Fruit fly (Drosophila melanogaster) whole organism, embryonic: ENCODE measurements around the gene CG14034.
A peak's percentile ranks its signal among the peaks of the same experiment; 100 is the strongest.

Source experiments
- Abd-B ChIP-seq: fragments of 200-800 bp; sonication (Bioruptor generic); optimal IDR thresholded peaks from 2 replicates; lab custom pipeline; 2018; ENCODE audit warnings: missing biosample characterization, mild to moderate bottlenecking, missing genetic modification characterization, moderate library complexity
- Atf-2 ChIP-seq: fragments of 200-800 bp; sonication (Bioruptor generic); optimal IDR thresholded peaks from 2 replicates; lab custom pipeline; 2016; ENCODE audit warnings: missing biosample characterization, missing genetic modification characterization
- CG10147 ChIP-seq: fragments of 200-800 bp; sonication (Bioruptor generic); optimal IDR thresholded peaks from 2 replicates; lab custom pipeline; 2019; ENCODE audit warnings: missing biosample characterization, mild to moderate bottlenecking, missing genetic modification characterization, moderate library complexity
- CG14860 ChIP-seq: fragments of 200-800 bp; sonication (Bioruptor generic); IDR thresholded peaks from 3 replicates; pipeline ENCODE4 v1.3.6; 2022; ENCODE audit warnings: missing biosample characterization, missing genetic modification characterization; ENCODE audit not compliant: partially characterized antibody
- CG1529 ChIP-seq: fragments of 200-800 bp; sonication (Bioruptor generic); optimal IDR thresholded peaks from 3 replicates; lab custom pipeline; 2018; ENCODE audit warnings: missing biosample characterization, missing genetic modification characterization
- CG17186 ChIP-seq: fragments of 200-800 bp; sonication (Bioruptor generic); optimal IDR thresholded peaks from 3 replicates; lab custom pipeline; 2017; ENCODE audit warnings: missing biosample characterization, missing genetic modification reagents, missing genetic modification characterization
- CG17359 ChIP-seq: fragments of 200-800 bp; sonication (Bioruptor generic); optimal IDR thresholded peaks from 3 replicates; lab custom pipeline; 2018; ENCODE audit warnings: missing biosample characterization, mild to moderate bottlenecking, missing genetic modification characterization, moderate library complexity
- CG18011 ChIP-seq: fragments of 200-800 bp; sonication (Bioruptor generic); optimal IDR thresholded peaks from 2 replicates; lab custom pipeline; 2017; ENCODE audit warnings: missing biosample characterization, missing genetic modification characterization, mild to moderate bottlenecking, moderate library complexity, missing genotype
- CG18599 ChIP-seq: fragments of 200-800 bp; sonication (Bioruptor generic); optimal IDR thresholded peaks from 3 replicates; lab custom pipeline; 2017; ENCODE audit warnings: missing biosample characterization, missing genetic modification characterization, mild to moderate bottlenecking, moderate library complexity, missing genetic modification reagents
- CG18619 ChIP-seq: fragments of 200-800 bp; sonication (Bioruptor generic); optimal IDR thresholded peaks from 3 replicates; lab custom pipeline; 2017; ENCODE audit warnings: missing biosample characterization, mild to moderate bottlenecking, missing genetic modification characterization
- CG2202 ChIP-seq: fragments of 200-800 bp; sonication (Bioruptor generic); optimal IDR thresholded peaks from 2 replicates; lab custom pipeline; 2018; ENCODE audit warnings: missing biosample characterization, mild to moderate bottlenecking, missing genetic modification characterization
- CG31441 ChIP-seq: fragments of 200-800 bp; sonication (Bioruptor generic); IDR thresholded peaks from 2 replicates; pipeline ENCODE4 v1.3.6; 2022; ENCODE audit warnings: missing biosample characterization, missing genetic modification characterization
- CG32532 ChIP-seq: fragments of 200-800 bp; sonication (Bioruptor generic); IDR thresholded peaks from 2 replicates; pipeline ENCODE4 v1.3.6; 2022; ENCODE audit warnings: missing biosample characterization, missing genetic modification characterization
- CG32772 ChIP-seq: fragments of 200-800 bp; sonication (Bioruptor generic); IDR thresholded peaks from 2 replicates; pipeline ENCODE4 v1.3.6; 2022; ENCODE audit warnings: missing biosample characterization, missing genetic modification characterization
- CG3726 ChIP-seq: fragments of 200-800 bp; sonication (Bioruptor generic); IDR thresholded peaks from 3 replicates; pipeline ENCODE4, ENCODE4 v1.3.6; 2022; ENCODE audit warnings: missing biosample characterization, missing genetic modification characterization
- CG4404 ChIP-seq: fragments of 200-800 bp; sonication (Bioruptor generic); IDR thresholded peaks from 2 replicates; pipeline ENCODE4 v1.3.6; 2022; ENCODE audit warnings: missing biosample characterization, missing genetic modification characterization
- CG4707 ChIP-seq: fragments of 200-800 bp; sonication (Bioruptor generic); optimal IDR thresholded peaks from 2 replicates; lab custom pipeline; 2018; ENCODE audit warnings: missing biosample characterization, mild to moderate bottlenecking, missing genetic modification characterization, moderate library complexity
- CG4730 ChIP-seq: fragments of 200-800 bp; sonication (Bioruptor generic); IDR thresholded peaks from 2 replicates; pipeline ENCODE4 v1.3.6; 2022; ENCODE audit warnings: missing biosample characterization, missing genetic modification characterization
- CG6765 ChIP-seq: fragments of 200-800 bp; sonication (Bioruptor generic); optimal IDR thresholded peaks from 3 replicates; lab custom pipeline; 2017; ENCODE audit warnings: missing biosample characterization, mild to moderate bottlenecking, missing genetic modification characterization
- CG6854 ChIP-seq: fragments of 200-800 bp; sonication (Bioruptor generic); optimal IDR thresholded peaks from 3 replicates; lab custom pipeline; 2017; ENCODE audit warnings: missing biosample characterization, mild to moderate bottlenecking, missing genetic modification characterization
- CG7963 ChIP-seq: fragments of 200-800 bp; sonication (Bioruptor generic); IDR thresholded peaks from 3 replicates; pipeline ENCODE4 v1.3.6; 2022; ENCODE audit warnings: missing biosample characterization, missing genetic modification characterization; ENCODE audit not compliant: partially characterized antibody
- CG8478 ChIP-seq: fragments of >200 bp; optimal IDR thresholded peaks from 2 replicates; lab custom pipeline; 2018
- CG8944 ChIP-seq: fragments of 200-800 bp; sonication (Bioruptor generic); optimal IDR thresholded peaks from 3 replicates; lab custom pipeline; 2016; ENCODE audit warnings: missing biosample characterization, missing genetic modification characterization
- Dad ChIP-seq: fragments of 200-800 bp; sonication (Bioruptor generic); optimal IDR thresholded peaks from 3 replicates; lab custom pipeline; 2016; ENCODE audit warnings: missing biosample characterization, missing genetic modification characterization
- Dek ChIP-seq: fragments of 200-800 bp; sonication (Bioruptor generic); optimal IDR thresholded peaks from 3 replicates; lab custom pipeline; 2019; ENCODE audit warnings: missing biosample characterization, mild to moderate bottlenecking, missing genetic modification characterization, moderate library complexity
- E2f1 ChIP-seq: fragments of 200-800 bp; sonication (Bioruptor generic); IDR thresholded peaks from 2 replicates; pipeline ENCODE4 v1.3.6; 2022; ENCODE audit warnings: missing biosample characterization, missing genetic modification characterization
- HLH3B ChIP-seq: fragments of 200-800 bp; sonication (Bioruptor generic); IDR thresholded peaks from 2 replicates; pipeline ENCODE4 v1.3.6; 2022; ENCODE audit warnings: missing biosample characterization, missing genetic modification characterization
- Hmx ChIP-seq: fragments of 200-800 bp; sonication (Bioruptor generic); optimal IDR thresholded peaks from 2 replicates; lab custom pipeline; 2016; ENCODE audit warnings: missing biosample characterization, missing genetic modification characterization
- Lim3 ChIP-seq: fragments of 200-800 bp; sonication (Bioruptor generic); IDR thresholded peaks from 2 replicates; pipeline ENCODE4 v1.3.6; 2022; ENCODE audit warnings: missing biosample characterization, missing genetic modification characterization
- MBD-R2 ChIP-seq: fragments of 200-800 bp; sonication (Bioruptor generic); IDR thresholded peaks from 2 replicates; pipeline ENCODE4 v1.3.6; 2022; ENCODE audit warnings: missing biosample characterization, missing genetic modification characterization
- Nf-YA ChIP-seq: fragments of 200-800 bp; sonication (Bioruptor generic); IDR thresholded peaks from 2 replicates; pipeline ENCODE4 v1.3.6; 2022; ENCODE audit warnings: missing biosample characterization, missing genetic modification characterization
- Nf-YB ChIP-seq: fragments of 200-800 bp; sonication (Bioruptor generic); optimal IDR thresholded peaks from 3 replicates; lab custom pipeline; 2019; ENCODE audit warnings: missing biosample characterization, mild to moderate bottlenecking, missing genetic modification characterization, moderate library complexity
- Rx ChIP-seq: fragments of 200-800 bp; sonication (Bioruptor generic); IDR thresholded peaks from 2 replicates; pipeline ENCODE4 v1.3.6; 2022; ENCODE audit warnings: missing biosample characterization, missing genetic modification characterization
- Scr ChIP-seq: fragments of 200-800 bp; sonication (Bioruptor generic); IDR thresholded peaks from 2 replicates; pipeline ENCODE4 v1.3.6; 2022; ENCODE audit warnings: missing biosample characterization, missing genetic modification characterization; ENCODE audit not compliant: partially characterized antibody
- Sry-β ChIP-seq: fragments of 200-800 bp; sonication (Bioruptor generic); optimal IDR thresholded peaks from 2 replicates; lab custom pipeline; 2018; ENCODE audit warnings: missing biosample characterization, mild to moderate bottlenecking, missing genetic modification characterization, moderate library complexity
- Ssrp ChIP-seq: fragments of 200-800 bp; sonication (Bioruptor generic); optimal IDR thresholded peaks from 2 replicates; lab custom pipeline; 2018; ENCODE audit warnings: missing biosample characterization, mild to moderate bottlenecking, missing genetic modification characterization, moderate library complexity
- bowl ChIP-seq: fragments of 200-800 bp; sonication (Bioruptor generic); IDR thresholded peaks from 2 replicates; pipeline ENCODE4 v1.3.6; 2022; ENCODE audit warnings: missing biosample characterization, missing genetic modification characterization
- croc ChIP-seq: fragments of 200-800 bp; sonication (Bioruptor generic); conservative IDR thresholded peaks from 3 replicates; pipeline ENCODE4 v1.3.6; 2022; ENCODE audit warnings: missing biosample characterization, missing genetic modification characterization
- dan ChIP-seq: fragments of 200-800 bp; sonication (Bioruptor generic); IDR thresholded peaks from 2 replicates; pipeline ENCODE4 v1.3.6; 2022; ENCODE audit warnings: missing biosample characterization, missing genetic modification characterization
- fd64A ChIP-seq: fragments of 200-800 bp; sonication (Bioruptor generic); optimal IDR thresholded peaks from 3 replicates; lab custom pipeline; 2018; ENCODE audit warnings: missing biosample characterization, mild to moderate bottlenecking, missing genetic modification characterization
- gro ChIP-seq: fragments of 200-800 bp; sonication (Bioruptor generic); optimal IDR thresholded peaks from 2 replicates; lab custom pipeline; 2016; ENCODE audit warnings: missing biosample characterization, missing genetic modification characterization
- her ChIP-seq: fragments of 200-800 bp; sonication (Bioruptor generic); optimal IDR thresholded peaks from 2 replicates; lab custom pipeline; 2016; ENCODE audit warnings: missing biosample characterization, missing genetic modification characterization
- lbe ChIP-seq: fragments of 200-800 bp; sonication (Bioruptor generic); optimal IDR thresholded peaks from 2 replicates; lab custom pipeline; 2016; ENCODE audit warnings: missing biosample characterization, mild to moderate bottlenecking, missing genetic modification characterization
- maf-S ChIP-seq: fragments of 200-800 bp; sonication (Bioruptor generic); optimal IDR thresholded peaks from 2 replicates; lab custom pipeline; 2016; ENCODE audit warnings: missing biosample characterization, missing genetic modification characterization
- mirr ChIP-seq: fragments of 200-800 bp; sonication (Bioruptor generic); optimal IDR thresholded peaks from 3 replicates; lab custom pipeline; 2018; ENCODE audit warnings: missing biosample characterization, mild to moderate bottlenecking, missing genetic modification characterization
- nerfin-1 ChIP-seq: fragments of 200-800 bp; sonication (Bioruptor generic); optimal IDR thresholded peaks from 3 replicates; lab custom pipeline; 2019; ENCODE audit warnings: missing biosample characterization, mild to moderate bottlenecking, missing genetic modification characterization, moderate library complexity
- onecut ChIP-seq: fragments of 200-800 bp; sonication (Bioruptor generic); IDR thresholded peaks from 2 replicates; pipeline ENCODE4 v1.3.6; 2022; ENCODE audit warnings: missing biosample characterization, missing genetic modification characterization
- peb ChIP-seq: fragments of 200-800 bp; sonication (Bioruptor generic); IDR thresholded peaks from 2 replicates; pipeline ENCODE4 v1.3.6; 2022; ENCODE audit warnings: missing biosample characterization, missing genetic modification characterization
- run ChIP-seq: fragments of 200-800 bp; sonication (Bioruptor generic); optimal IDR thresholded peaks from 3 replicates; lab custom pipeline; 2018; ENCODE audit warnings: missing biosample characterization, mild to moderate bottlenecking, missing genetic modification characterization
- tin ChIP-seq: fragments of 200-800 bp; sonication (Bioruptor generic); optimal IDR thresholded peaks from 3 replicates; lab custom pipeline; 2016; ENCODE audit warnings: missing biosample characterization, missing genetic modification characterization
- tx ChIP-seq: fragments of 200-800 bp; sonication (Bioruptor generic); optimal IDR thresholded peaks from 2 replicates; lab custom pipeline; 2016; ENCODE audit warnings: missing biosample characterization, missing genetic modification characterization
- wdn ChIP-seq: fragments of 200-800 bp; sonication (Bioruptor generic); IDR thresholded peaks from 2 replicates; pipeline ENCODE4 v1.3.6; 2022; ENCODE audit warnings: missing biosample characterization, missing genetic modification characterization
- yki ChIP-seq: fragments of >200 bp; optimal IDR thresholded peaks from 3 replicates; lab custom pipeline; 2018

The CG14034 gene

DNA sequence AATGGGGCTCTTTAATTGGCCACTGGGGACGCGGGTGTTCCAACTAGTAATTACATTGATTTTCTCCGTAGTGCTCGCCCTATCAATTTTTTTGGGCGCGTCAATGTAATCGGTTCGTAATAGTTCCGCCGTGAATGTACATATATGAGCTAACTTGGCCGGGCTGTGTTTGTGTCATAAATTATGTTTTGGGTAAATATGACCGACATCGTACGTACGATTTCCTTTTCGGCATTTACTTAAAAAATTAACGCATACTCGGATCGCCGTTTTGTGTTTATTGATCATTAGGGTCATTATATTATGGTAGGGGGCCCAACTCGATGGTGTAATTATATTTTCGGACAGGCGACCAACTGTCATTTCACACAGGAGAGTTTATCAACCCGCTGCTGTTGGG lies 19.7 kb downstream of the CG14034 start (continued):
- TF ChIP-seq Abd-B (GFP tag; lab: Kevin White, UChicago) (no peak), wdn (GFP tag; lab: Robert Waterston, UW) (no peak), her (no peak), CG32772 (GFP tag; lab: Robert Waterston, UW) (no peak), CG6854 (GFP tag; lab: Kevin White, UChicago) (peak; percentile 59), CG32532 (no peak), gro (no peak), Atf-2 (GFP tag; lab: Kevin White, UChicago) (peak; percentile 17), CG4730 (no peak), CG4707 (GFP tag; lab: Kevin White, UChicago) (peak; percentile 59), CG4404 (GFP tag; lab: Robert Waterston, UW) (no peak), croc (GFP tag; lab: Robert Waterston, UW) (no peak), CG31441 (GFP tag; lab: Robert Waterston, UW) (no peak), Scr (GFP tag; lab: Robert Waterston, UW) (no peak), Ssrp (no peak), tx (GFP tag; lab: Kevin White, UChicago) (no peak), Lim3 (GFP tag; lab: Robert Waterston, UW) (no peak), CG17186 (GFP tag; lab: Kevin White, UChicago) (no peak), maf-S (GFP tag; lab: Kevin White, UChicago) (peak; percentile 3), CG14860 (GFP tag; lab: Robert Waterston, UW) (no peak), Nf-YB (GFP tag; lab: Kevin White, UChicago) (no peak), CG7963 (GFP tag; lab: Robert Waterston, UW) (no peak), MBD-R2 (no peak), nerfin-1 (tag; lab: Kevin White, UChicago) (no peak), Hmx (GFP tag; lab: Kevin White, UChicago) (no peak), CG1529 (GFP tag; lab: Kevin White, UChicago) (peak; percentile 47), Nf-YA (GFP tag; lab: Robert Waterston, UW) (0 out of 2 replicates have a peak, but pooled peaks have one; percentile 18), CG10147 (GFP tag; lab: Kevin White, UChicago) (peak; percentile 44), E2f1 (GFP tag; lab: Robert Waterston, UW) (no peak; the same call in 1 of the 2 replicates), CG18011 (GFP tag; lab: Kevin White, UChicago) (no peak), CG6765 (GFP tag; lab: Kevin White, UChicago) (peak; percentile 64), CG2202 (peak; percentile 6), CG8478 (lab: Kevin White, UChicago) (no peak), Dad (GFP tag; lab: Kevin White, UChicago) (no peak), mirr (GFP tag; lab: Kevin White, UChicago) (peak; percentile 65), lbe (no peak), fd64A (GFP tag; lab: Kevin White, UChicago) (peak; percentile 75), CG18619 (no peak), CG3726 (no peak), HLH3B (GFP tag; lab: Robert Waterston, UW) (peak; percentile 56; the same call in 1 of the 2 replicates), Rx (GFP tag; lab: Robert Waterston, UW) (no peak), Dek (tag; lab: Kevin White, UChicago) (no peak), Sry-β (GFP tag; lab: Kevin White, UChicago) (no peak), yki (no peak), onecut (peak; percentile 33; the same call in 1 of the 2 replicates), tin (GFP tag; lab: Kevin White, UChicago) (no peak), bowl (GFP tag; lab: Robert Waterston, UW) (no peak), dan (no peak), CG17359 (no peak), CG18599 (no peak), peb (GFP tag; lab: Robert Waterston, UW) (no peak), CG8944 (GFP tag; lab: Kevin White, UChicago) (no peak), run (tag; lab: Kevin White, UChicago) (no peak)
